Worm (Caenorhabditis elegans) whole organism, late embryonic: ENCODE data around the gene lst-4.

ENCODE experiments used
- ahr-1 ChIP-seq: sonication (generic microtip); optimal IDR thresholded peaks from 2 replicates; lab custom pipeline; 2016; ENCODE audit warnings: missing genetic modification characterization, missing compliant biosample characterization
- ama-1 ChIP-seq: fragments of 150-350 bp; optimal IDR thresholded peaks from 2 replicates; lab custom pipeline; 2014
- ceh-6 ChIP-seq: fragments of 200-800 bp; sonication (Bioruptor generic); optimal IDR thresholded peaks from 2 replicates; lab custom pipeline; 2018; ENCODE audit warnings: mild to moderate bottlenecking, missing genetic modification characterization, missing compliant biosample characterization
- che-1 ChIP-seq: sonication (generic microtip); optimal IDR thresholded peaks from 2 replicates; lab custom pipeline; 2016; ENCODE audit warnings: mild to moderate bottlenecking, missing genetic modification characterization, missing compliant biosample characterization
- elt-2 ChIP-seq: sonication (generic microtip); optimal IDR thresholded peaks from 2 replicates; lab custom pipeline; 2016; ENCODE audit warnings: missing genetic modification reagents, missing genetic modification characterization, missing compliant biosample characterization
- fkh-6 ChIP-seq: sonication (generic microtip); optimal IDR thresholded peaks from 2 replicates; lab custom pipeline; 2016; ENCODE audit warnings: missing genetic modification characterization, missing compliant biosample characterization
- hlh-30 ChIP-seq: sonication (generic microtip); optimal IDR thresholded peaks from 2 replicates; lab custom pipeline; 2017; ENCODE audit warnings: antibody characterized with exemption, missing genetic modification characterization, missing compliant biosample characterization; ENCODE audit not compliant: insufficient read depth
- pha-2 ChIP-seq: sonication (generic microtip); optimal IDR thresholded peaks from 2 replicates; lab custom pipeline; 2017; ENCODE audit warnings: mild to moderate bottlenecking, missing genetic modification characterization, missing compliant biosample characterization
- pqm-1 ChIP-seq: sonication (generic microtip); optimal IDR thresholded peaks from 2 replicates; lab custom pipeline; 2016; ENCODE audit warnings: missing genetic modification characterization, missing compliant biosample characterization
- sox-2 ChIP-seq: fragments of 200-800 bp; sonication (Bioruptor generic); IDR thresholded peaks from 2 replicates; pipeline ENCODE4 v1.3.6; 2022; ENCODE audit warnings: missing genetic modification reagents, missing genetic modification characterization, missing compliant biosample characterization
- unc-55 ChIP-seq: sonication (generic microtip); optimal IDR thresholded peaks from 2 replicates; lab custom pipeline; 2017; ENCODE audit warnings: missing biosample characterization, missing genetic modification reagents, missing genetic modification characterization
- zip-5 ChIP-seq: sonication (generic microtip); optimal IDR thresholded peaks from 2 replicates; lab custom pipeline; 2016; ENCODE audit warnings: missing genetic modification characterization, missing compliant biosample characterization

DNA sequence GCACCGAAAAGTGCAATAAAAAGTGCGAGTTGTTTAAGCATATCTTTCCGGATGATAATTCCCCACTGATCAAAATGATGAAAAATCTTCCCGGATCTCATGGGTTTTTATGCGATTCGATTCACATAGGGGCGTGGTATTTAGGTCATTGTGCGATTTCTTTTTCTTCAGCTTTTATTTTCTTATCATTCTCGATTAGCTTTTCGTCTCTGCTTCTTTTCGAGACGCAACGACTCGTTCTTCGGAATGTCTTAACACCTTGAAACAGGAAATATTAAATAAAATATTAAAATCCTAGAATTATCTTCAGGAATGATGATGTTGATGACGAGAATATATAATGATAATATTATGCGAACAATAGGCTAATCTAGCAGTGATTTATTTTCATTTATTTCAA is 26.0 kb downstream of the lst-4 start, which contains the start of gene Y37A1B.7:
- TF ChIP-seq ama-1 (lab: Kevin White, UChicago) (no peak), zip-5 (no peak), unc-55 (GFP tag; lab: Kevin White, UChicago) (no peak), ahr-1 (tag; lab: Kevin White, UChicago) (no peak), elt-2 (tag; lab: Kevin White, UChicago) (no peak), ceh-6 (GFP tag; lab: Kevin White, UChicago) (no peak), che-1 (tag; lab: Kevin White, UChicago) (no peak), pha-2 (tag; lab: Kevin White, UChicago) (no peak), pqm-1 (tag; lab: Kevin White, UChicago) (no peak), fkh-6 (no peak), hlh-30 (no peak), sox-2 (GFP tag; lab: Robert Waterston, UW) (no peak)
